Fruit fly (Drosophila melanogaster) whole organism, embryonic: ENCODE results near the gene nonC.
A peak's percentile ranks its signal among the peaks of the same experiment; 100 is the strongest.

Experiments used
- Bgb ChIP-seq: fragments of 200-800 bp; sonication (Bioruptor generic); IDR thresholded peaks from 2 replicates; pipeline ENCODE4 v1.3.6; 2022; ENCODE audit warnings: missing biosample characterization, missing genetic modification characterization; ENCODE audit not compliant: partially characterized antibody
- Blimp-1 ChIP-seq: fragments of 200-800 bp; sonication (Bioruptor generic); optimal IDR thresholded peaks from 3 replicates; lab custom pipeline; 2018; ENCODE audit warnings: missing biosample characterization, missing genetic modification characterization, mild to moderate bottlenecking, moderate library complexity, missing genetic modification reagents
- BtbVII ChIP-seq: fragments of 200-800 bp; sonication (Bioruptor generic); optimal IDR thresholded peaks from 3 replicates; lab custom pipeline; 2017; ENCODE audit warnings: missing biosample characterization, mild to moderate bottlenecking, missing genetic modification characterization
- CG11723 ChIP-seq: fragments of 200-800 bp; sonication (Bioruptor generic); optimal IDR thresholded peaks from 2 replicates; lab custom pipeline; 2017; ENCODE audit warnings: missing biosample characterization, mild to moderate bottlenecking, missing genetic modification characterization
- CG13775 ChIP-seq: fragments of 200-800 bp; sonication (Bioruptor generic); optimal IDR thresholded peaks from 3 replicates; lab custom pipeline; 2017; ENCODE audit warnings: missing biosample characterization, mild to moderate bottlenecking, missing genetic modification characterization
- CG14050 ChIP-seq: fragments of 200-800 bp; sonication (Bioruptor generic); IDR thresholded peaks from 3 replicates; pipeline ENCODE4 v1.3.6; 2022; ENCODE audit warnings: missing biosample characterization, missing genetic modification characterization
- CG15479 ChIP-seq: fragments of 200-800 bp; sonication (Bioruptor generic); optimal IDR thresholded peaks from 3 replicates; lab custom pipeline; 2019; ENCODE audit warnings: missing biosample characterization, mild to moderate bottlenecking, missing genetic modification characterization, moderate library complexity
- CG1603 ChIP-seq: fragments of 200-800 bp; sonication (Bioruptor generic); optimal IDR thresholded peaks from 2 replicates; lab custom pipeline; 2019; ENCODE audit warnings: missing biosample characterization, mild to moderate bottlenecking, missing genetic modification characterization, moderate library complexity
- CG16779 ChIP-seq: fragments of 200-800 bp; sonication (Bioruptor generic); IDR thresholded peaks from 2 replicates; pipeline ENCODE4 v1.3.6; 2022; ENCODE audit warnings: missing biosample characterization, missing genetic modification characterization
- CG17385 ChIP-seq: fragments of 200-800 bp; sonication (Bioruptor generic); optimal IDR thresholded peaks from 3 replicates; lab custom pipeline; 2018; ENCODE audit warnings: missing biosample characterization, mild to moderate bottlenecking, missing genetic modification characterization
- CG17612 ChIP-seq: fragments of 200-800 bp; sonication (Bioruptor generic); IDR thresholded peaks from 2 replicates; pipeline ENCODE4 v1.3.6; 2022; ENCODE audit warnings: missing biosample characterization, missing genetic modification characterization
- CG3065 ChIP-seq: fragments of 200-800 bp; sonication (Bioruptor generic); optimal IDR thresholded peaks from 2 replicates; lab custom pipeline; 2016; ENCODE audit warnings: missing biosample characterization, missing genetic modification characterization
- CG3163 ChIP-seq: fragments of 200-800 bp; sonication (Bioruptor generic); optimal IDR thresholded peaks from 3 replicates; lab custom pipeline; 2016; ENCODE audit warnings: missing biosample characterization, missing genetic modification characterization
- CG33213 ChIP-seq: fragments of 200-800 bp; sonication (Bioruptor generic); optimal IDR thresholded peaks from 3 replicates; lab custom pipeline; 2016; ENCODE audit warnings: missing biosample characterization, missing genetic modification characterization
- CG34376 ChIP-seq: fragments of 200-800 bp; sonication (Bioruptor generic); optimal IDR thresholded peaks from 2 replicates; lab custom pipeline; 2018; ENCODE audit warnings: missing biosample characterization, mild to moderate bottlenecking, missing genetic modification characterization
- CG3838 ChIP-seq: fragments of 200-800 bp; sonication (Bioruptor generic); optimal IDR thresholded peaks from 3 replicates; lab custom pipeline; 2016; ENCODE audit warnings: missing biosample characterization, missing genetic modification characterization
- CG3847 ChIP-seq: fragments of 200-800 bp; sonication (Bioruptor generic); IDR thresholded peaks from 2 replicates; pipeline ENCODE4 v1.3.6; 2022; ENCODE audit warnings: missing biosample characterization, missing genetic modification characterization
- CG4328 ChIP-seq: fragments of 200-800 bp; sonication (Bioruptor generic); optimal IDR thresholded peaks from 3 replicates; lab custom pipeline; 2017; ENCODE audit warnings: missing biosample characterization, missing genetic modification reagents, missing genetic modification characterization
- CG4707 ChIP-seq: fragments of 200-800 bp; sonication (Bioruptor generic); optimal IDR thresholded peaks from 2 replicates; lab custom pipeline; 2018; ENCODE audit warnings: missing biosample characterization, mild to moderate bottlenecking, missing genetic modification characterization, moderate library complexity
- CG4730 ChIP-seq: fragments of 200-800 bp; sonication (Bioruptor generic); IDR thresholded peaks from 2 replicates; pipeline ENCODE4 v1.3.6; 2022; ENCODE audit warnings: missing biosample characterization, missing genetic modification characterization
- CG6254 ChIP-seq: fragments of 200-800 bp; sonication (Bioruptor generic); optimal IDR thresholded peaks from 3 replicates; lab custom pipeline; 2017; ENCODE audit warnings: mild to moderate bottlenecking, missing biosample characterization, missing genetic modification reagents, missing genetic modification characterization
- CG8388 ChIP-seq: fragments of 200-800 bp; sonication (Bioruptor generic); optimal IDR thresholded peaks from 2 replicates; lab custom pipeline; 2019; ENCODE audit warnings: missing biosample characterization, mild to moderate bottlenecking, missing genetic modification characterization, moderate library complexity
- CHES-1-like ChIP-seq: fragments of 200-800 bp; sonication (Bioruptor generic); optimal IDR thresholded peaks from 2 replicates; lab custom pipeline; 2016; ENCODE audit warnings: missing biosample characterization, missing genetic modification characterization
- Dfd ChIP-seq, 2 experiments: fragments of >200 bp; optimal IDR thresholded peaks; 2 replicates each; lab custom pipeline; 2017; ENCODE audit warnings: missing biosample characterization in 2 of 2, missing genetic modification characterization in 2 of 2
- H15 ChIP-seq: fragments of 200-800 bp; sonication (Bioruptor generic); IDR thresholded peaks from 3 replicates; pipeline ENCODE4 v1.3.6; 2022; ENCODE audit warnings: missing biosample characterization, missing genetic modification characterization
- Hsf ChIP-seq: fragments of 200-800 bp; sonication (Bioruptor generic); optimal IDR thresholded peaks from 3 replicates; lab custom pipeline; 2016; ENCODE audit warnings: missing biosample characterization, missing genetic modification characterization
- Kr ChIP-seq: fragments of 200-800 bp; sonication (Bioruptor generic); optimal IDR thresholded peaks from 2 replicates; lab custom pipeline; 2017; ENCODE audit warnings: missing biosample characterization, mild to moderate bottlenecking, missing genetic modification characterization
- NfI ChIP-seq: fragments of 200-800 bp; sonication (Bioruptor generic); optimal IDR thresholded peaks from 3 replicates; lab custom pipeline; 2018; ENCODE audit warnings: missing biosample characterization, mild to moderate bottlenecking, missing genetic modification characterization, moderate library complexity
- Sry-β ChIP-seq: fragments of 200-800 bp; sonication (Bioruptor generic); optimal IDR thresholded peaks from 2 replicates; lab custom pipeline; 2018; ENCODE audit warnings: missing biosample characterization, mild to moderate bottlenecking, missing genetic modification characterization, moderate library complexity
- Xbp1 ChIP-seq: fragments of 200-800 bp; sonication (Bioruptor generic); optimal IDR thresholded peaks from 3 replicates; lab custom pipeline; 2016; ENCODE audit warnings: missing biosample characterization, mild to moderate bottlenecking, missing genetic modification characterization
- YL-1 ChIP-seq: fragments of 200-800 bp; sonication (Bioruptor generic); optimal IDR thresholded peaks from 3 replicates; lab custom pipeline; 2017; ENCODE audit warnings: missing biosample characterization, mild to moderate bottlenecking, missing genetic modification characterization
- ara ChIP-seq: fragments of 200-800 bp; sonication (Bioruptor generic); IDR thresholded peaks from 2 replicates; pipeline ENCODE4 v1.3.6; 2022; ENCODE audit warnings: missing biosample characterization, missing genetic modification characterization
- bigmax ChIP-seq: fragments of 200-800 bp; sonication (Bioruptor generic); optimal IDR thresholded peaks from 2 replicates; lab custom pipeline; 2018; ENCODE audit warnings: missing biosample characterization, mild to moderate bottlenecking, missing genetic modification characterization
- br ChIP-seq: fragments of >200 bp; optimal IDR thresholded peaks from 2 replicates; lab custom pipeline; 2017
- btn ChIP-seq: fragments of 200-800 bp; sonication (Bioruptor generic); optimal IDR thresholded peaks from 2 replicates; lab custom pipeline; 2016; ENCODE audit warnings: missing biosample characterization, missing genetic modification characterization
- cad ChIP-seq: fragments of >200 bp; optimal IDR thresholded peaks from 2 replicates; lab custom pipeline; 2017; ENCODE audit warnings: missing biosample characterization, missing genetic modification characterization
- chn ChIP-seq: fragments of 200-800 bp; sonication (Bioruptor generic); optimal IDR thresholded peaks from 2 replicates; lab custom pipeline; 2016; ENCODE audit warnings: missing biosample characterization, missing genetic modification characterization
- corto ChIP-seq: fragments of 200-800 bp; sonication (Bioruptor generic); optimal IDR thresholded peaks from 2 replicates; lab custom pipeline; 2016; ENCODE audit warnings: missing biosample characterization, mild to moderate bottlenecking, missing genetic modification characterization, moderate library complexity
- cwo ChIP-seq: fragments of 200-800 bp; sonication (Bioruptor generic); optimal IDR thresholded peaks from 3 replicates; lab custom pipeline; 2017; ENCODE audit warnings: missing biosample characterization, missing genetic modification characterization, mild to moderate bottlenecking, moderate library complexity, missing genetic modification reagents
- en ChIP-seq: fragments of 200-800 bp; sonication (Bioruptor generic); optimal IDR thresholded peaks from 2 replicates; lab custom pipeline; 2016; ENCODE audit warnings: missing biosample characterization, missing genetic modification characterization
- esg ChIP-seq: fragments of 200-800 bp; sonication (Bioruptor generic); conservative IDR thresholded peaks from 2 replicates; pipeline ENCODE4 v1.3.6; 2022; ENCODE audit warnings: missing biosample characterization, missing genetic modification characterization
- insv ChIP-seq, 2 experiments: fragments of 200-800 bp; sonication (Bioruptor generic); optimal IDR thresholded peaks; 3 replicates each; lab custom pipeline; 2016 to 2018; ENCODE audit warnings: missing biosample characterization in 2 of 2, missing genetic modification characterization in 2 of 2
- lov ChIP-seq, 2 experiments: fragments of 200-800 bp in 1 of 2; fragments of >200 bp in 1 of 2; sonication (Bioruptor generic) in 1 of 2; IDR thresholded peaks in 1 of 2; optimal IDR thresholded peaks in 1 of 2; 2 replicates in 1 of 2; 3 replicates in 1 of 2; pipeline versions ENCODE4 v1.3.6 to Lab custom; 2017 to 2022; ENCODE audit warnings: missing biosample characterization in 1 of 2, missing genetic modification characterization in 1 of 2
- maf-S ChIP-seq: fragments of 200-800 bp; sonication (Bioruptor generic); optimal IDR thresholded peaks from 2 replicates; lab custom pipeline; 2016; ENCODE audit warnings: missing biosample characterization, missing genetic modification characterization
- pb ChIP-seq: fragments of 200-800 bp; sonication (Bioruptor generic); optimal IDR thresholded peaks from 3 replicates; lab custom pipeline; 2016; ENCODE audit warnings: missing biosample characterization, missing genetic modification characterization
- pita ChIP-seq: fragments of 200-800 bp; sonication (Bioruptor generic); optimal IDR thresholded peaks from 2 replicates; lab custom pipeline; 2017; ENCODE audit warnings: missing biosample characterization, mild to moderate bottlenecking, missing genetic modification characterization
- slou ChIP-seq: fragments of 200-800 bp; sonication (Bioruptor generic); optimal IDR thresholded peaks from 3 replicates; lab custom pipeline; 2016; ENCODE audit warnings: missing biosample characterization, missing genetic modification characterization
- slp2 ChIP-seq: fragments of 200-800 bp; sonication (Bioruptor generic); optimal IDR thresholded peaks from 2 replicates; lab custom pipeline; 2016; ENCODE audit warnings: missing biosample characterization, missing genetic modification characterization
- ttk ChIP-seq: fragments of 200-800 bp; sonication (Bioruptor generic); IDR thresholded peaks from 2 replicates; pipeline ENCODE4 v2.1.2; 2022; ENCODE audit warnings: missing biosample characterization, missing genetic modification characterization
- tup ChIP-seq: fragments of 200-800 bp; sonication (Bioruptor generic); optimal IDR thresholded peaks from 2 replicates; lab custom pipeline; 2016; ENCODE audit warnings: missing biosample characterization, mild to moderate bottlenecking, missing genetic modification characterization, moderate library complexity
- zen2 ChIP-seq: fragments of 200-800 bp; sonication (Bioruptor generic); IDR thresholded peaks from 3 replicates; pipeline ENCODE4 v1.3.6; 2022; ENCODE audit warnings: missing biosample characterization, missing genetic modification characterization; ENCODE audit not compliant: partially characterized antibody

The nonC gene

dm6 chrX:6852574-6852973 is 28.3 kb downstream of the nonC start (continued):
- peak; percentile 82 for TF ChIP-seq CG11723 (GFP tag; lab: Kevin White, UChicago)
- TF ChIP-seq insv (GFP tag; optimal IDR thresholded peaks at IDR 0.05; lab: Kevin White, UChicago), result peak in 1 of 2 experiments; percentile 62
- TF ChIP-seq slp2 (GFP tag; lab: Kevin White, UChicago), result peak; percentile 92
- peak; percentile 92 for TF ChIP-seq chn (GFP tag; lab: Kevin White, UChicago)
- peak; percentile 13 for TF ChIP-seq bigmax (GFP tag; lab: Kevin White, UChicago)
- TF ChIP-seq lov (optimal IDR thresholded peaks at IDR 0.05; lab: Kevin White, UChicago), result no peak
- TF ChIP-seq lov (GFP tag; IDR thresholded peaks at IDR 0.05; lab: Robert Waterston, UW), result peak; percentile 43; the same call in 1 of the 3 replicates
- TF ChIP-seq Xbp1 (GFP tag; lab: Kevin White, UChicago), result peak; percentile 92
- TF ChIP-seq btn (GFP tag; lab: Kevin White, UChicago), result peak; percentile 87
- TF ChIP-seq CG1603 (tag; lab: Kevin White, UChicago), result peak; percentile 95
- TF ChIP-seq CG13775 (GFP tag; lab: Kevin White, UChicago), result peak; percentile 86
- TF ChIP-seq CG15479, result no peak
- TF ChIP-seq zen2 (GFP tag; lab: Robert Waterston, UW), result no peak; the same call in 2 of the 3 replicates
- TF ChIP-seq Bgb (GFP tag; lab: Robert Waterston, UW), result peak; percentile 41; the same call in 1 of the 2 replicates
- TF ChIP-seq Dfd (GFP tag; optimal IDR thresholded peaks at IDR 0.05; lab: Kevin White, UChicago), result peak in 1 of 2 experiments; percentile 48
- TF ChIP-seq pb (GFP tag; lab: Kevin White, UChicago), result peak; percentile 91
- no peak for TF ChIP-seq corto (GFP tag; lab: Kevin White, UChicago)
- peak; percentile 64 for TF ChIP-seq CG4730 (GFP tag; lab: Robert Waterston, UW)
- TF ChIP-seq CG3163, result peak; percentile 78
- TF ChIP-seq BtbVII (GFP tag; lab: Kevin White, UChicago), result peak; percentile 85
- peak; percentile 83 for TF ChIP-seq esg (GFP tag; lab: Robert Waterston, UW)
- TF ChIP-seq NfI (GFP tag; lab: Kevin White, UChicago), result peak; percentile 94
- peak; percentile 74 for TF ChIP-seq CG4707 (GFP tag; lab: Kevin White, UChicago)
- peak; percentile 47 for TF ChIP-seq CG3838 (GFP tag; lab: Kevin White, UChicago)
- TF ChIP-seq CG33213, result peak; percentile 93
- TF ChIP-seq CG17612 (GFP tag; lab: Robert Waterston, UW), result peak; percentile 56; the same call in 1 of the 2 replicates
- peak; percentile 78 for TF ChIP-seq H15 (GFP tag; lab: Robert Waterston, UW)
- TF ChIP-seq br (lab: Kevin White, UChicago), result no peak
- peak; percentile 82 for TF ChIP-seq slou (GFP tag; lab: Kevin White, UChicago)

dm6 chrX:6853384-6853783 is 29.1 kb downstream of the nonC start:
- TF ChIP-seq maf-S (GFP tag; lab: Kevin White, UChicago) (no peak), CG3847 (GFP tag; lab: Robert Waterston, UW) (no peak), pita (GFP tag; lab: Kevin White, UChicago) (no peak), CG17385 (GFP tag; lab: Kevin White, UChicago) (peak; percentile 93), Hsf (GFP tag; lab: Kevin White, UChicago) (no peak), CG6254 (GFP tag; lab: Kevin White, UChicago) (no peak), cwo (no peak), Kr (GFP tag; lab: Kevin White, UChicago) (no peak), ttk (GFP tag; lab: Robert Waterston, UW) (peak; percentile 68), ara (GFP tag; lab: Robert Waterston, UW) (no peak), Sry-β (GFP tag; lab: Kevin White, UChicago) (no peak), CG14050 (GFP tag; lab: Robert Waterston, UW) (no peak), Blimp-1 (GFP tag; lab: Kevin White, UChicago) (no peak), tup (GFP tag; lab: Kevin White, UChicago) (no peak), en (GFP tag; lab: Kevin White, UChicago) (no peak), CG3065 (GFP tag; lab: Kevin White, UChicago) (peak; percentile 91), CG4328 (GFP tag; lab: Kevin White, UChicago) (peak; percentile 36), CG16779 (GFP tag; lab: Robert Waterston, UW) (no peak), CG34376 (peak; percentile 77), CHES-1-like (GFP tag; lab: Kevin White, UChicago) (no peak), CG8388 (GFP tag; lab: Kevin White, UChicago) (no peak), cad (GFP tag; lab: Kevin White, UChicago) (peak; percentile 82), YL-1 (no peak)
